Worm (Caenorhabditis elegans) whole organism, L1 larva: ENCODE results near the gene srj-53.

Source experiments
- ceh-82 ChIP-seq, 3 experiments: fragments of 150-350 bp in 1 of 3; sonication (generic microtip) in 2 of 3; optimal IDR thresholded peaks; 2 replicates each; lab custom pipeline; 2014 to 2017; ENCODE audit warnings: missing biosample characterization in 3 of 3, missing genetic modification characterization in 3 of 3
- elt-3 ChIP-seq, 6 experiments: fragments of 150-350 bp in 1 of 6; sonication (generic microtip); optimal IDR thresholded peaks; 2 replicates each; lab custom pipeline; 2017 to 2018; ENCODE audit warnings: missing biosample characterization in 6 of 6, missing genetic modification characterization in 6 of 6, inconsistent platforms in 1 of 6
- fos-1 ChIP-seq: fragments of 150-350 bp; optimal IDR thresholded peaks from 2 replicates; lab custom pipeline; 2014; ENCODE audit warnings: missing biosample characterization, missing genetic modification characterization
- pqm-1 ChIP-seq: sonication (generic microtip); optimal IDR thresholded peaks from 3 replicates; lab custom pipeline; 2017; ENCODE audit warnings: missing biosample characterization, missing genetic modification characterization
- unc-130 ChIP-seq: fragments of 150-350 bp; optimal IDR thresholded peaks from 2 replicates; lab custom pipeline; 2017; ENCODE audit warnings: missing biosample characterization, missing genetic modification characterization, inconsistent platforms

DNA sequence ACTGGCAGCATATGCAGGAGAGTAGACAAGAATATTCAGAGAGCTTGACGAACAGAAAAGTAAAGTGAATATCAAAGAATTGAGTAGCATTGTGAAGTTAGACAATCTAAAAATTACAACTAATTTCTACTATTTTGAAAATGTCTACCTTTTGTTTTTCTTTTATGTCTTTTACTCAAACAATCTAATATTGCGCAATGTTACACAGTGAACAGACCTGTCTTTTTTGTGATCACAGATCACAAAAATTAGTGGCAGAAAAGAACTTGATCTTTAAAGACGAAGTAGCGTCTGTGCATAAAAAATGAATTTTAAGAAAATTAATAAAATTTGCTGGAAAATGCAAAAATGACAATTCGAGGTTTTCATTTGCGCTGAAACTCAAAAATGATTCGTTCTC, 4.5 kb upstream of the srj-53 start:
- no peak for TF ChIP-seq pqm-1 (tag; lab: Kevin White, UChicago)
- no peak for TF ChIP-seq unc-130 (tag; lab: Kevin White, UChicago)
- TF ChIP-seq elt-3 (tag; optimal IDR thresholded peaks at IDR 0.05; lab: Kevin White, UChicago): no peak
- TF ChIP-seq ceh-82 (tag; optimal IDR thresholded peaks at IDR 0.05; lab: Kevin White, UChicago): no peak
- TF ChIP-seq fos-1 (tag; lab: Kevin White, UChicago): no peak
